Fruit fly (Drosophila melanogaster): ENCODE results near the gene xmas.

xmas gene

DNA sequence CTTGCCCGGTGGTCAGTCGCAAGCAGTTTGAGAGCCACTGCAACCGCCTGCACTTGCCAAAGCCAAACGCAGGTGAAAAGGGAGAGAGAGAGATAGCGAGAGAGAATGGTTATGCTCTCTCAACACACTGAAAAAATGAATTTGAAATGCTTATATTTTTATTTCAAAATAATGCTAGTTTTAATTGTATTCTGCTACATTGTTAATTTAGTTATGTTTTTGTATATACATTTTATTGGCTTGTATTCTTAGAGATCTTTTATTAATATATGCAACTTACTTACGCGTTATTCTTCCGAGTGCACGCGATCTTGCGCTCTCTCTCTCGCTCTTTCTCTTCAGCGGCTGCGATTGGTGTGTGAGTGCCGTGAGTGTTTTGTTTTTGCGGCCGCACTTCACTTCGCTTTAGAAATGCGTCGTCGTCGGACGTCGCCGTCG lies 19.4 kb upstream of the xmas start (continued):
- TF ChIP-seq CG11762 (GFP tag; optimal IDR thresholded peaks at IDR 0.05; ENCODE audit: insufficient read depth) (peak; percentile 98), dac (GFP tag; optimal IDR thresholded peaks at IDR 0.05) (no peak), vri (GFP tag; optimal IDR thresholded peaks at IDR 0.05) (peak; percentile 31), CG32006 (GFP tag; optimal IDR thresholded peaks at IDR 0.05) (no peak), Ets21C (GFP tag; optimal IDR thresholded peaks at IDR 0.05) (no peak), CG11902 (GFP tag; optimal IDR thresholded peaks at IDR 0.05) (peak; percentile 95), CG3919 (GFP tag; optimal IDR thresholded peaks at IDR 0.05) (peak; percentile 98), dsx (GFP tag; optimal IDR thresholded peaks at IDR 0.05; ENCODE audit: poor library complexity, severe bottlenecking) (peak; percentile 99), Eip75B (GFP tag; optimal IDR thresholded peaks at IDR 0.05) (peak; percentile 98), eg (GFP tag; IDR thresholded peaks at IDR 0.05) (peak; percentile 99), fkh (GFP tag; optimal IDR thresholded peaks at IDR 0.05) (peak; percentile 69), Hr38 (GFP tag; optimal IDR thresholded peaks at IDR 0.05) (no peak), CG6792 (GFP tag; optimal IDR thresholded peaks at IDR 0.05) (no peak), CG6854 (GFP tag; optimal IDR thresholded peaks at IDR 0.05) (peak; percentile 97), Met (GFP tag; optimal IDR thresholded peaks at IDR 0.05) (peak; percentile 42), CG11294 (GFP tag; IDR thresholded peaks at IDR 0.05) (peak; percentile 98), CG8632 (GFP tag; optimal IDR thresholded peaks at IDR 0.05) (peak; percentile 6), CG10669 (GFP tag; optimal IDR thresholded peaks at IDR 0.05) (peak; percentile 97), acj6 (GFP tag; optimal IDR thresholded peaks at IDR 0.05) (peak; percentile 49), fd85E (GFP tag; optimal IDR thresholded peaks at IDR 0.05) (peak; percentile 92), CG31627 (GFP tag; optimal IDR thresholded peaks at IDR 0.05) (no peak), fd59A (GFP tag; optimal IDR thresholded peaks at IDR 0.05) (no peak)

DNA sequence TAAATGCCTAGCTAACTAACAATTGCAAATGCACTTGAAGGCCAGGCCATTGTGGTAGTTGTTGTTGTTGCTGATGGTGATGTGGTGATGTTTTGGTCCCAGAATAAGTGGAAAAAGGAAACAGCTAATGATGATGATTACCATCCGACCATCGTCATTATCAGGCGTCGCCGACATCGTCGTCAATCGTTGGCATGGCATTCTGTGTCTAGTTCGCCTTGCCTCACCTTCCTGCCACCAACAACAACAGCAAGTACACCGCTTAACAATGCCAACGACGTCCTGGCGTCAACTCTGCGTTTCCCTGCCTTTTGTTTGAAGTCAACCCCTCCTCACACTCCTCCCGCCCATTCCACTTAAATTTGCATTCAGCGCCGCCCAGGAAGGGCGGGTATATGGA lies 18.5 kb upstream of the xmas start:
- TF ChIP-seq CG6163 (GFP tag; IDR thresholded peaks at IDR 0.05) (peak; percentile 38; the same call in 2 of the 3 replicates), lz (GFP tag; optimal IDR thresholded peaks at IDR 0.05) (no peak)

DNA sequence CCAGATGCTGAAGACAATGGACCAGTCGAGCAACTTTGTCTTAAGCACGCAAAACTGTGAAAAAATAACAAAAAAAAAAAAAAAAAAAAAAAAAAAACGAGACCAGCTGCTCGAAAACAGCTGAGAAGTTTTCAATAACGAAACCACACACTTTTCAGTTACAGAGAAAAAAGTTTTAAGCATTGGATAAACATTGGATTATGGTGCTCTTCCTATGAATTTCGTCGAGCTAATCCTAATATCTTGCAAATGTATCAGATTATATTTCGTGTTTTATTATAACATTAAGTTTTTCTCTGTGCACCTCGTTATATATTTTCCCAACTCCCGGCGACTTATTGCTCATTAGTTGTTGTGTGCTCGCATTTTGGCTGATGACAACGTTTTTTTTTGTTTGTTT lies 17.4 kb upstream of the xmas start:
- TF ChIP-seq CG16779 (tag; optimal IDR thresholded peaks at IDR 0.05), result no peak
- TF ChIP-seq CG15336 (GFP tag; IDR thresholded peaks at IDR 0.05), result peak; percentile 79
- TF ChIP-seq CG6854 (GFP tag; optimal IDR thresholded peaks at IDR 0.05), result no peak
- TF ChIP-seq CG10631 (GFP tag; optimal IDR thresholded peaks at IDR 0.05), result peak; percentile 31
- no peak for TF ChIP-seq Ets96B (tag; optimal IDR thresholded peaks at IDR 0.05)
- peak; percentile 13 for TF ChIP-seq Sox102F (GFP tag; optimal IDR thresholded peaks at IDR 0.05)
- TF ChIP-seq Sox15 (GFP tag; optimal IDR thresholded peaks at IDR 0.05), result no peak
- peak; percentile 10 for TF ChIP-seq Eip75B (GFP tag; optimal IDR thresholded peaks at IDR 0.05)
- TF ChIP-seq fd59A (GFP tag; optimal IDR thresholded peaks at IDR 0.05), result no peak
- peak; percentile 18 for TF ChIP-seq esn (GFP tag; optimal IDR thresholded peaks at IDR 0.05)
- no peak for TF ChIP-seq Smox (GFP tag; optimal IDR thresholded peaks at IDR 0.05)
- TF ChIP-seq CG6276 (GFP tag; optimal IDR thresholded peaks at IDR 0.05), result peak; percentile 22
- no peak for TF ChIP-seq CG6808 (GFP tag; optimal IDR thresholded peaks at IDR 0.05)
- TF ChIP-seq CG34406 (GFP tag; optimal IDR thresholded peaks at IDR 0.05), result peak; percentile 1
- peak; percentile 25 for TF ChIP-seq Hr39 (GFP tag; optimal IDR thresholded peaks at IDR 0.05)
- TF ChIP-seq Lpt (GFP tag; optimal IDR thresholded peaks at IDR 0.05), result peak; percentile 66
- TF ChIP-seq CG31627 (GFP tag; optimal IDR thresholded peaks at IDR 0.05), result peak; percentile 15
- TF ChIP-seq ss (GFP tag; optimal IDR thresholded peaks at IDR 0.05), result peak in 1 of 2 experiments; percentile 5
- TF ChIP-seq svp (GFP tag), result peak; percentile 46
- peak; percentile 48 for TF ChIP-seq cyc (GFP tag; optimal IDR thresholded peaks at IDR 0.05)
- no peak for TF ChIP-seq Eip93F (GFP tag; optimal IDR thresholded peaks at IDR 0.05)
- TF ChIP-seq acj6 (GFP tag; optimal IDR thresholded peaks at IDR 0.05), result peak; percentile 12
- no peak for TF ChIP-seq CG10669 (GFP tag; optimal IDR thresholded peaks at IDR 0.05)
- TF ChIP-seq salr (GFP tag; optimal IDR thresholded peaks at IDR 0.05), result peak in 1 of 2 experiments; percentile 24
- no peak for TF ChIP-seq fkh (GFP tag; optimal IDR thresholded peaks at IDR 0.05)
- TF ChIP-seq vri (GFP tag; optimal IDR thresholded peaks at IDR 0.05), result no peak
- TF ChIP-seq net (GFP tag; optimal IDR thresholded peaks at IDR 0.05), result peak; percentile 58
- TF ChIP-seq topi (GFP tag; optimal IDR thresholded peaks at IDR 0.05), result peak; percentile 69
- no peak for TF ChIP-seq spab (GFP tag; optimal IDR thresholded peaks at IDR 0.05)
- peak; percentile 22 for TF ChIP-seq CG3919 (GFP tag; optimal IDR thresholded peaks at IDR 0.05)
- TF ChIP-seq CG6163 (GFP tag; IDR thresholded peaks at IDR 0.05), result peak; percentile 74
- TF ChIP-seq fd85E (GFP tag; optimal IDR thresholded peaks at IDR 0.05), result no peak
- TF ChIP-seq CG9139 (GFP tag; optimal IDR thresholded peaks at IDR 0.05), result no peak
- no peak for TF ChIP-seq CG6792 (GFP tag; optimal IDR thresholded peaks at IDR 0.05)
- peak; percentile 32 for TF ChIP-seq Met (GFP tag; optimal IDR thresholded peaks at IDR 0.05)
- TF ChIP-seq OdsH (GFP tag; optimal IDR thresholded peaks at IDR 0.05), result peak; percentile 39

Data from whole organism, prepupa.